Fruit fly (Drosophila melanogaster) whole organism, embryonic: ENCODE results near the gene AP-2alpha.

Experiments used
- Aef1 ChIP-seq: fragments of 200-800 bp; sonication (Bioruptor generic); IDR thresholded peaks from 3 replicates; pipeline ENCODE4 v1.3.6; 2022; ENCODE audit warnings: missing biosample characterization, missing genetic modification characterization
- Atf3 ChIP-seq: fragments of 200-800 bp; sonication (Bioruptor generic); optimal IDR thresholded peaks from 3 replicates; lab custom pipeline; 2016; ENCODE audit warnings: missing biosample characterization, missing genetic modification characterization
- CG10147 ChIP-seq: fragments of 200-800 bp; sonication (Bioruptor generic); optimal IDR thresholded peaks from 2 replicates; lab custom pipeline; 2019; ENCODE audit warnings: missing biosample characterization, mild to moderate bottlenecking, missing genetic modification characterization, moderate library complexity
- CG10267 ChIP-seq: fragments of 200-800 bp; sonication (Bioruptor generic); optimal IDR thresholded peaks from 2 replicates; lab custom pipeline; 2018; ENCODE audit warnings: missing biosample characterization, mild to moderate bottlenecking, missing genetic modification characterization, moderate library complexity
- CG10274 ChIP-seq: fragments of 200-800 bp; sonication (Bioruptor generic); optimal IDR thresholded peaks from 3 replicates; lab custom pipeline; 2017; ENCODE audit warnings: missing biosample characterization, mild to moderate bottlenecking, missing genetic modification characterization
- CG1233 ChIP-seq: fragments of 200-800 bp; sonication (Bioruptor generic); optimal IDR thresholded peaks from 4 replicates; lab custom pipeline; 2018; ENCODE audit warnings: missing biosample characterization, mild to moderate bottlenecking, missing genetic modification characterization
- CG16863 ChIP-seq: fragments of 200-800 bp; sonication (Bioruptor generic); optimal IDR thresholded peaks from 3 replicates; lab custom pipeline; 2016; ENCODE audit warnings: missing biosample characterization, missing genetic modification characterization
- CG17568 ChIP-seq: fragments of 200-800 bp; sonication (Bioruptor generic); optimal IDR thresholded peaks from 2 replicates; lab custom pipeline; 2018; ENCODE audit warnings: missing biosample characterization, mild to moderate bottlenecking, missing genetic modification characterization, moderate library complexity
- CG17829 ChIP-seq: fragments of 200-800 bp; optimal IDR thresholded peaks from 2 replicates; lab custom pipeline; 2019; ENCODE audit warnings: missing biosample characterization, mild to moderate bottlenecking, missing genetic modification characterization, moderate library complexity
- CG18011 ChIP-seq: fragments of 200-800 bp; sonication (Bioruptor generic); optimal IDR thresholded peaks from 2 replicates; lab custom pipeline; 2017; ENCODE audit warnings: missing biosample characterization, missing genetic modification characterization, mild to moderate bottlenecking, moderate library complexity, missing genotype
- CG18764 ChIP-seq: fragments of 200-800 bp; sonication (Bioruptor generic); optimal IDR thresholded peaks from 3 replicates; lab custom pipeline; 2016; ENCODE audit warnings: missing biosample characterization, missing genetic modification characterization
- CG2712 ChIP-seq: fragments of 200-800 bp; optimal IDR thresholded peaks from 3 replicates; lab custom pipeline; 2019; ENCODE audit warnings: missing biosample characterization, mild to moderate bottlenecking, missing genetic modification characterization, moderate library complexity
- CG2889 ChIP-seq: fragments of 200-800 bp; sonication (Bioruptor generic); IDR thresholded peaks from 3 replicates; pipeline ENCODE4 v1.3.6; 2022; ENCODE audit warnings: missing biosample characterization, missing genetic modification characterization
- CG30020 ChIP-seq: fragments of 200-800 bp; optimal IDR thresholded peaks from 2 replicates; lab custom pipeline; 2019; ENCODE audit warnings: missing biosample characterization, mild to moderate bottlenecking, missing genetic modification characterization, moderate library complexity
- CG33213 ChIP-seq: fragments of 200-800 bp; sonication (Bioruptor generic); optimal IDR thresholded peaks from 3 replicates; lab custom pipeline; 2016; ENCODE audit warnings: missing biosample characterization, missing genetic modification characterization
- CG33557 ChIP-seq: fragments of 200-800 bp; sonication (Bioruptor generic); optimal IDR thresholded peaks from 2 replicates; lab custom pipeline; 2019; ENCODE audit warnings: missing biosample characterization, mild to moderate bottlenecking, missing genetic modification characterization, moderate library complexity
- CG3995 ChIP-seq: fragments of 200-800 bp; sonication (Bioruptor generic); optimal IDR thresholded peaks from 3 replicates; lab custom pipeline; 2016; ENCODE audit warnings: missing biosample characterization, missing genetic modification characterization
- CG4424 ChIP-seq: fragments of 200-800 bp; sonication (Bioruptor generic); optimal IDR thresholded peaks from 3 replicates; lab custom pipeline; 2016; ENCODE audit warnings: missing biosample characterization, missing genetic modification characterization
- CG4707 ChIP-seq: fragments of 200-800 bp; sonication (Bioruptor generic); optimal IDR thresholded peaks from 2 replicates; lab custom pipeline; 2018; ENCODE audit warnings: missing biosample characterization, mild to moderate bottlenecking, missing genetic modification characterization, moderate library complexity
- CG8924 ChIP-seq: fragments of 200-800 bp; optimal IDR thresholded peaks from 3 replicates; lab custom pipeline; 2019; ENCODE audit warnings: missing biosample characterization, mild to moderate bottlenecking, missing genetic modification characterization, moderate library complexity
- CkIIα-i1 ChIP-seq: fragments of 200-800 bp; sonication (Bioruptor generic); IDR thresholded peaks from 2 replicates; pipeline ENCODE4 v1.3.6; 2022; ENCODE audit warnings: missing biosample characterization, missing genetic modification characterization
- E2f2 ChIP-seq: fragments of 200-800 bp; sonication (Bioruptor generic); IDR thresholded peaks from 2 replicates; pipeline ENCODE4 v1.3.6; 2022; ENCODE audit warnings: missing biosample characterization, missing genetic modification characterization
- HLHmδ ChIP-seq: fragments of 200-800 bp; sonication (Bioruptor generic); optimal IDR thresholded peaks from 2 replicates; lab custom pipeline; 2018; ENCODE audit warnings: missing biosample characterization, mild to moderate bottlenecking, missing genetic modification characterization, moderate library complexity
- Hr78 ChIP-seq, 2 experiments: fragments of 200-800 bp in 1 of 2; fragments of >200 bp in 1 of 2; sonication (Bioruptor generic) in 1 of 2; optimal IDR thresholded peaks; 2 replicates each; lab custom pipeline; 2017 to 2019; ENCODE audit warnings: missing biosample characterization in 2 of 2, missing genetic modification characterization in 2 of 2, mild to moderate bottlenecking in 1 of 2, moderate library complexity in 1 of 2
- NC2α ChIP-seq: fragments of 200-800 bp; sonication (Bioruptor generic); optimal IDR thresholded peaks from 2 replicates; lab custom pipeline; 2016; ENCODE audit warnings: missing biosample characterization, missing genetic modification characterization
- Sox100B ChIP-seq: fragments of 200-800 bp; sonication (Bioruptor generic); optimal IDR thresholded peaks from 3 replicates; lab custom pipeline; 2018; ENCODE audit warnings: missing biosample characterization, mild to moderate bottlenecking, missing genetic modification characterization
- Ssrp ChIP-seq: fragments of 200-800 bp; sonication (Bioruptor generic); optimal IDR thresholded peaks from 2 replicates; lab custom pipeline; 2018; ENCODE audit warnings: missing biosample characterization, mild to moderate bottlenecking, missing genetic modification characterization, moderate library complexity
- bab2 ChIP-seq: fragments of 200-800 bp; sonication (Bioruptor generic); optimal IDR thresholded peaks from 2 replicates; lab custom pipeline; 2016; ENCODE audit warnings: missing biosample characterization, missing genetic modification characterization
- chinmo ChIP-seq: fragments of 200-800 bp; sonication (Bioruptor generic); IDR thresholded peaks from 4 replicates; pipeline ENCODE4 v1.3.6; 2022; ENCODE audit warnings: missing biosample characterization, missing genetic modification characterization; ENCODE audit not compliant: partially characterized antibody
- dan ChIP-seq: fragments of 200-800 bp; sonication (Bioruptor generic); IDR thresholded peaks from 2 replicates; pipeline ENCODE4 v1.3.6; 2022; ENCODE audit warnings: missing biosample characterization, missing genetic modification characterization
- disco-r ChIP-seq: fragments of 200-800 bp; sonication (Bioruptor generic); optimal IDR thresholded peaks from 2 replicates; lab custom pipeline; 2016; ENCODE audit warnings: missing biosample characterization, missing genetic modification characterization
- eyg ChIP-seq: fragments of 200-800 bp; sonication (Bioruptor generic); optimal IDR thresholded peaks from 3 replicates; lab custom pipeline; 2016; ENCODE audit warnings: missing biosample characterization, missing genetic modification characterization
- fd3F ChIP-seq: fragments of 200-800 bp; sonication (Bioruptor generic); optimal IDR thresholded peaks from 2 replicates; lab custom pipeline; 2018; ENCODE audit warnings: missing biosample characterization, mild to moderate bottlenecking, missing genetic modification characterization, moderate library complexity
- fu2 ChIP-seq: fragments of 200-800 bp; sonication (Bioruptor generic); optimal IDR thresholded peaks from 2 replicates; lab custom pipeline; 2016; ENCODE audit warnings: missing biosample characterization, missing genetic modification characterization
- gcm ChIP-seq: fragments of 200-800 bp; sonication (Bioruptor generic); optimal IDR thresholded peaks from 2 replicates; lab custom pipeline; 2019; ENCODE audit warnings: missing biosample characterization, mild to moderate bottlenecking, missing genetic modification characterization, moderate library complexity
- gfzf ChIP-seq: fragments of 200-800 bp; sonication (Bioruptor generic); optimal IDR thresholded peaks from 2 replicates; lab custom pipeline; 2016; ENCODE audit warnings: missing biosample characterization, mild to moderate bottlenecking, missing genetic modification characterization, moderate library complexity
- gsb-n ChIP-seq: fragments of 200-800 bp; sonication (Bioruptor generic); optimal IDR thresholded peaks from 3 replicates; lab custom pipeline; 2018; ENCODE audit warnings: missing biosample characterization, mild to moderate bottlenecking, missing genetic modification characterization
- ham ChIP-seq: fragments of 200-800 bp; sonication (Bioruptor generic); IDR thresholded peaks from 2 replicates; pipeline ENCODE4 v1.3.6; 2022; ENCODE audit warnings: missing biosample characterization, missing genetic modification characterization
- ken ChIP-seq: fragments of 200-800 bp; sonication (Bioruptor generic); IDR thresholded peaks from 3 replicates; pipeline ENCODE4 v1.3.6; 2022; ENCODE audit warnings: missing biosample characterization, missing genetic modification characterization
- knrl ChIP-seq: fragments of 200-800 bp; sonication (Bioruptor generic); IDR thresholded peaks from 3 replicates; pipeline ENCODE4 v1.3.6; 2022; ENCODE audit warnings: missing biosample characterization, missing genetic modification characterization; ENCODE audit not compliant: partially characterized antibody
- lbe ChIP-seq: fragments of 200-800 bp; sonication (Bioruptor generic); optimal IDR thresholded peaks from 2 replicates; lab custom pipeline; 2016; ENCODE audit warnings: missing biosample characterization, mild to moderate bottlenecking, missing genetic modification characterization
- lilli ChIP-seq: fragments of 200-800 bp; sonication (Bioruptor generic); optimal IDR thresholded peaks from 3 replicates; lab custom pipeline; 2016; ENCODE audit warnings: missing biosample characterization, missing genetic modification characterization
- maf-S ChIP-seq: fragments of 200-800 bp; sonication (Bioruptor generic); optimal IDR thresholded peaks from 2 replicates; lab custom pipeline; 2016; ENCODE audit warnings: missing biosample characterization, missing genetic modification characterization
- mirr ChIP-seq: fragments of 200-800 bp; sonication (Bioruptor generic); optimal IDR thresholded peaks from 3 replicates; lab custom pipeline; 2018; ENCODE audit warnings: missing biosample characterization, mild to moderate bottlenecking, missing genetic modification characterization
- odd ChIP-seq: fragments of 200-800 bp; sonication (Bioruptor generic); optimal IDR thresholded peaks from 2 replicates; lab custom pipeline; 2017; ENCODE audit warnings: missing biosample characterization, mild to moderate bottlenecking, missing genetic modification characterization
- phol ChIP-seq: fragments of 200-800 bp; sonication (Bioruptor generic); optimal IDR thresholded peaks from 3 replicates; lab custom pipeline; 2018; ENCODE audit warnings: missing biosample characterization, mild to moderate bottlenecking, missing genetic modification characterization, moderate library complexity
- scrt ChIP-seq: fragments of 200-800 bp; sonication (Bioruptor generic); optimal IDR thresholded peaks from 2 replicates; lab custom pipeline; 2018; ENCODE audit warnings: missing biosample characterization, mild to moderate bottlenecking, missing genetic modification characterization, moderate library complexity
- sim ChIP-seq: fragments of 200-800 bp; sonication (Bioruptor generic); IDR thresholded peaks from 2 replicates; pipeline ENCODE4 v1.3.6; 2022; ENCODE audit warnings: missing biosample characterization, missing genetic modification characterization
- toy ChIP-seq: fragments of 200-800 bp; sonication (Bioruptor generic); IDR thresholded peaks from 2 replicates; pipeline ENCODE4 v1.3.6; 2022; ENCODE audit warnings: missing biosample characterization, missing genetic modification characterization

Gene AP-2alpha

DNA sequence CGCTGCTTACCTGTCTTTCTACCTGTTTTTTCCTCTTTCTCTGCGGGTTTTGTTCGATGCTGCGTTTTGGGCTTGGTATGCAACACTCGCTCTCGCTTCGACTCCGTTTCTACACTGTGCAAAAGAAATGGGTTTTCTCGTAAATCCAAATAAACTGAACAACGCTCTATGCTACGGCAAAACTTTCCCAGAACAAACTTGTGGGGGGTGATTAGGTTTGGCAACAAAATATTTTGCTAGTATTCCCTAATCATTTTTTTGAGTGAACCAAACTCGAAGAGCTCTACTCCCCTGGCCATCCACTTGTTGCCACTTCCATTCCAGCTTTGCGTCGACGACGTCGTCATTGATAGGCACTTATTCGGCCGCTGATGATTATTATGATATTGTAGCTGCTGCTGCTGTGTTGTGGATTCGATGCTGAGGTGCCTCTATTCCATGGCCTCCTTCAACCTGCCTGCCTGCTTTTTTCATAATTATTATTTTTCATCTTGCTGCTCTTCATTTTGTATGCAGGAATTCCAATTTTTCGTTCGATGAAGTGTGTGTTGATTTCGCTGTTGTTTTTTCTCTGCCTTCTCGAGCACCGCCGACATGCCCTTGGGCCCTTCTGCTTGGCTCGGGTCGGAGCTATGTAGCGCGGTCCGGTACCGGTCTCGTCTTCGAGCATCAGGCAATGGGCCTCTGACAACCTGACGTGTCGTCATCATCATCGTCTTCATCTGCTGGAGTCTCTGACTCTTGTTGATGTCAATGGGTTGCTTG, 27.5 kb upstream of the AP-2alpha start (continued):
- no peak for TF ChIP-seq CG10274 (GFP tag; lab: Kevin White, UChicago)
- TF ChIP-seq knrl: no peak
- TF ChIP-seq HLHmδ (GFP tag; lab: Kevin White, UChicago): no peak
- TF ChIP-seq eyg: peak; percentile 19
- TF ChIP-seq dan (GFP tag; lab: Robert Waterston, UW): peak; percentile 70
- peak; percentile 49 for TF ChIP-seq NC2α
- peak; percentile 67 for TF ChIP-seq CG4707 (GFP tag; lab: Kevin White, UChicago)
- no peak for TF ChIP-seq CG10147 (GFP tag; lab: Kevin White, UChicago)
- TF ChIP-seq CG1233: peak; percentile 69
- TF ChIP-seq CG18764 (GFP tag; lab: Kevin White, UChicago): peak; percentile 66
- peak; percentile 56 for TF ChIP-seq odd (GFP tag; lab: Kevin White, UChicago)
- no peak for TF ChIP-seq toy (GFP tag; lab: Robert Waterston, UW)
- TF ChIP-seq CG33213 (GFP tag; lab: Kevin White, UChicago): peak; percentile 67
- TF ChIP-seq Aef1 (GFP tag; lab: Robert Waterston, UW): peak; percentile 67
- no peak for TF ChIP-seq CG17568
- TF ChIP-seq CG10267: peak; percentile 81
- no peak for TF ChIP-seq CkIIα-i1
- TF ChIP-seq maf-S (GFP tag; lab: Kevin White, UChicago): peak; percentile 67
- no peak for TF ChIP-seq ham (GFP tag; lab: Robert Waterston, UW)
- peak; percentile 62 for TF ChIP-seq E2f2 (GFP tag; lab: Robert Waterston, UW)
- peak; percentile 84 for TF ChIP-seq CG8924 (tag; lab: Kevin White, UChicago)
- peak; percentile 78 for TF ChIP-seq bab2 (GFP tag; lab: Kevin White, UChicago)
- TF ChIP-seq scrt (GFP tag; lab: Kevin White, UChicago): no peak
- TF ChIP-seq lilli: peak; percentile 74
- peak; percentile 70 for TF ChIP-seq sim (GFP tag; lab: Robert Waterston, UW)
- TF ChIP-seq mirr: no peak
- TF ChIP-seq CG16863 (GFP tag; lab: Kevin White, UChicago): peak; percentile 86
- peak; percentile 82; the same call in 2 of the 4 replicates for TF ChIP-seq chinmo (GFP tag; lab: Robert Waterston, UW)
- no peak for TF ChIP-seq CG3995 (GFP tag; lab: Kevin White, UChicago)
- peak; percentile 91 for TF ChIP-seq CG17829 (tag; lab: Kevin White, UChicago)
- TF ChIP-seq Hr78 (GFP tag; optimal IDR thresholded peaks at IDR 0.05; lab: Kevin White, UChicago): peak in 1 of 2 experiments; percentile 33
- no peak for TF ChIP-seq CG30020 (tag; lab: Kevin White, UChicago)
- TF ChIP-seq CG4424 (GFP tag; lab: Kevin White, UChicago): peak; percentile 87
- peak; percentile 76 for TF ChIP-seq Ssrp (tag; lab: Kevin White, UChicago)
- no peak for TF ChIP-seq disco-r (GFP tag; lab: Kevin White, UChicago)
- peak; percentile 86 for TF ChIP-seq gcm (GFP tag; lab: Kevin White, UChicago)
- no peak for TF ChIP-seq CG18011
- TF ChIP-seq ken (GFP tag; lab: Robert Waterston, UW): peak; percentile 91
- no peak for TF ChIP-seq fd3F
- TF ChIP-seq CG2712: peak; percentile 92
- TF ChIP-seq gsb-n (tag; lab: Kevin White, UChicago): peak; percentile 86
- no peak for TF ChIP-seq Sox100B (GFP tag; lab: Kevin White, UChicago)
- no peak for TF ChIP-seq gfzf (GFP tag; lab: Kevin White, UChicago)
- TF ChIP-seq lbe (GFP tag; lab: Kevin White, UChicago): peak; percentile 92
- TF ChIP-seq phol (tag; lab: Kevin White, UChicago): peak; percentile 88
- peak; percentile 84 for TF ChIP-seq Atf3
- peak; percentile 58 for TF ChIP-seq fu2 (GFP tag; lab: Kevin White, UChicago)
- peak; percentile 59 for TF ChIP-seq CG33557
- TF ChIP-seq CG2889: peak; percentile 45; the same call in 1 of the 3 replicates
